Worm (Caenorhabditis elegans): ENCODE data around the gene F02E11.2.

DNA sequence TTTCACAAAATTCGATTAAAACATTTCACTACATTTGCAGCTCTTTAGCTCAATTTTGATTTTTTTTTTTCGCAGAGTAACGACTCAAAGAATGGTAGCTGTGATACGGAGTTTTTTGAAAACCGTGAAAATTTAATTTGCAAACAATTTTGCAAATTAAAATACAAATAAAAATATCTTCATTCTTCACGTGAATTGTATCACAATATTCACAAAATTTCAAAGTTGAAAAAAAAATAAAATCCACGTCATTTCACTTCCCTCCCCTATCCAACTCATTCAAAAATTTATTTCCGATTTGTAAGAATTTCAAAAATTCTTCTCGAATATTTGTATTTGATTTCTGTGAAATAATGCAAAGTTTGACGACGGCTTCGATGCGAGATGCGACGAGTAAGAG lies 16.0 kb downstream of the F02E11.2 start, which contains the start of gene wht-4:
- TF ChIP-seq nfya-1 (tag; optimal IDR thresholded peaks at IDR 0.05; ENCODE audit: borderline replicate concordance, insufficient read depth): no peak
- no peak for TF ChIP-seq egl-18 (GFP tag; IDR thresholded peaks at IDR 0.05)
- no peak for TF ChIP-seq ama-1 (optimal IDR thresholded peaks at IDR 0.05)
- no peak for TF ChIP-seq ama-1 (GFP tag; optimal IDR thresholded peaks at IDR 0.05)
- no peak for TF ChIP-seq ztf-25 (GFP tag; IDR thresholded peaks at IDR 0.05)
- no peak for TF ChIP-seq madf-10 (tag; optimal IDR thresholded peaks at IDR 0.05)
- no peak for TF ChIP-seq B0336.3 (GFP tag; IDR thresholded peaks at IDR 0.05)
- TF ChIP-seq tbx-9 (tag; optimal IDR thresholded peaks at IDR 0.05; ENCODE audit: borderline replicate concordance): no peak
